Worm (Caenorhabditis elegans): ENCODE measurements around the gene scd-2.

scd-2 gene

DNA sequence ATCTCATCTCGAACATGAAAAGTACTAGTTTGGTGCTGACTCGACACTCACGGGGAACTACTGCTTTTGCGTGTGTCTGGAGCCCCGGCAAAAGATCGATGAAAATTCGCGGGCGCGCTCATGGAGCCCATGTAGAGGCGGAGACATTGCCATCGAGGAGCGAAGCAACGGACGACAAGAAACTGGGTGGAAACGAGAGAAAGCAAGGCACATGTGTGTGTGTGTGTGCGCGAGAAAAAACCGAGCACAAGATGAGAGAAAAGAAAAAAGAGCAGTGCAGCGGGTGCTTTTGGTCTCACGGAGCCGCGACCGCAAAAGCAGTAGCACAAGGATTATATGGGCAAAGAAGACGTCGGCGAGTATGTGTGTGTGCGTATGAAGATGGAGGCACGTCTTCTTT is 25.7 kb downstream of the scd-2 start (continued):
- TF ChIP-seq egl-18 (GFP tag; IDR thresholded peaks at IDR 0.05), result no peak
- no peak for TF ChIP-seq ceh-40 (GFP tag; IDR thresholded peaks at IDR 0.05)
- no peak for TF ChIP-seq ceh-58 (GFP tag; IDR thresholded peaks at IDR 0.05)
- TF ChIP-seq tlf-1 (GFP tag; optimal IDR thresholded peaks at IDR 0.05), result no peak
- TF ChIP-seq tbx-9 (tag; optimal IDR thresholded peaks at IDR 0.05; ENCODE audit: borderline replicate concordance), result no peak
- TF ChIP-seq ztf-18 (tag; optimal IDR thresholded peaks at IDR 0.05), result no peak
- TF ChIP-seq pha-4 (tag; optimal IDR thresholded peaks at IDR 0.05), result no peak
- TF ChIP-seq attf-5 (GFP tag; optimal IDR thresholded peaks at IDR 0.05), result peak; percentile 28
- no peak for TF ChIP-seq snpc-1.1 (tag; optimal IDR thresholded peaks at IDR 0.05; ENCODE audit: insufficient read depth)
- no peak for TF ChIP-seq aptf-3 (GFP tag; IDR thresholded peaks at IDR 0.05)
- no peak for TF ChIP-seq tbp1 (GFP tag; optimal IDR thresholded peaks at IDR 0.05)
- TF ChIP-seq aptf-2 (GFP tag; conservative IDR thresholded peaks at IDR 0.05), result no peak
- TF ChIP-seq C17E4.6 (GFP tag; IDR thresholded peaks at IDR 0.05), result no peak
- TF ChIP-seq efl-1 (GFP tag; optimal IDR thresholded peaks at IDR 0.05), result no peak
- no peak for TF ChIP-seq madf-6 (GFP tag; IDR thresholded peaks at IDR 0.05)
- TF ChIP-seq madf-10 (tag; optimal IDR thresholded peaks at IDR 0.05), result no peak
- TF ChIP-seq sptf-2 (GFP tag; optimal IDR thresholded peaks at IDR 0.05), result no peak
- TF ChIP-seq lag-1 (GFP tag; IDR thresholded peaks at IDR 0.05), result no peak
- 0 out of 2 replicates have a peak, but pooled peaks have one; percentile 12 for TF ChIP-seq egrh-3 (GFP tag; IDR thresholded peaks at IDR 0.05)
- TF ChIP-seq dpl-1 (GFP tag; optimal IDR thresholded peaks at IDR 0.05), result no peak
- no peak for TF ChIP-seq Y95B8A.8 (GFP tag; IDR thresholded peaks at IDR 0.05)
- no peak for TF ChIP-seq nhr-27 (tag; optimal IDR thresholded peaks at IDR 0.05)
- TF ChIP-seq Y53G8AR.9 (GFP tag; conservative IDR thresholded peaks at IDR 0.05), result no peak
- peak; percentile 29; the same call in 1 of the 2 replicates for TF ChIP-seq mcd-1 (GFP tag; IDR thresholded peaks at IDR 0.05)
- TF ChIP-seq unc-130 (GFP tag; optimal IDR thresholded peaks at IDR 0.05), result no peak
- TF ChIP-seq nhr-179 (tag; optimal IDR thresholded peaks at IDR 0.05), result no peak
- no peak for TF ChIP-seq gei-17 (GFP tag; optimal IDR thresholded peaks at IDR 0.05)
- TF ChIP-seq F52B5.7 (tag; optimal IDR thresholded peaks at IDR 0.05), result no peak
- TF ChIP-seq F33H1.4 (GFP tag; IDR thresholded peaks at IDR 0.05), result no peak
- no peak for TF ChIP-seq Y79H2A.3 (GFP tag; conservative IDR thresholded peaks at IDR 0.05)
- TF ChIP-seq attf-6 (GFP tag; IDR thresholded peaks at IDR 0.05), result no peak
- TF ChIP-seq dox-1 (GFP tag; IDR thresholded peaks at IDR 0.05), result peak; percentile 31; the same call in 1 of the 2 replicates
- no peak for TF ChIP-seq bed-2 (GFP tag; IDR thresholded peaks at IDR 0.05)
- TF ChIP-seq bed-1 (GFP tag; IDR thresholded peaks at IDR 0.05), result no peak
- TF ChIP-seq ets-4 (GFP tag; optimal IDR thresholded peaks at IDR 0.05), result no peak
- TF ChIP-seq rcor-1 (GFP tag; IDR thresholded peaks at IDR 0.05), result no peak
- no peak for TF ChIP-seq sdz-38 (tag; optimal IDR thresholded peaks at IDR 0.05)
- no peak for TF ChIP-seq ztf-26 (tag; optimal IDR thresholded peaks at IDR 0.05)
- no peak for TF ChIP-seq attf-3 (GFP tag; conservative IDR thresholded peaks at IDR 0.05)
- peak; percentile 11 for TF ChIP-seq somi-1 (GFP tag; optimal IDR thresholded peaks at IDR 0.05)
- no peak for TF ChIP-seq ztf-28 (GFP tag; IDR thresholded peaks at IDR 0.05)
- TF ChIP-seq hmg-1.2 (GFP tag; IDR thresholded peaks at IDR 0.05), result peak; percentile 28; the same call in 1 of the 2 replicates
- TF ChIP-seq hrde-1 (tag; optimal IDR thresholded peaks at IDR 0.05; ENCODE audit: borderline replicate concordance), result no peak

Measured in whole organism, young adult.